Fruit fly (Drosophila melanogaster) whole organism, pupa: Measurements from ENCODE around the gene Akt.

Source experiments
- CG10348 ChIP-seq: fragments of 200-800 bp; sonication (Bioruptor generic); IDR thresholded peaks from 2 replicates; pipeline ENCODE4 v1.3.6; 2022; ENCODE audit warnings: missing biosample characterization, missing genetic modification characterization
- CG12605 ChIP-seq: fragments of 200-800 bp; sonication (Bioruptor generic); IDR thresholded peaks from 2 replicates; pipeline ENCODE4 v1.3.6; 2022; ENCODE audit warnings: missing biosample characterization, missing genetic modification characterization
- CG13204 ChIP-seq: fragments of 200-800 bp; sonication (Bioruptor generic); optimal IDR thresholded peaks from 2 replicates; lab custom pipeline; 2018; ENCODE audit warnings: missing biosample characterization, mild to moderate bottlenecking, missing genetic modification characterization, moderate library complexity
- CG14655 ChIP-seq: fragments of 200-800 bp; sonication (Bioruptor generic); optimal IDR thresholded peaks from 3 replicates; lab custom pipeline; 2017; ENCODE audit warnings: mild to moderate bottlenecking, missing biosample characterization, missing genetic modification reagents, missing genetic modification characterization
- CG15710 ChIP-seq: fragments of 200-800 bp; sonication (Bioruptor generic); optimal IDR thresholded peaks from 2 replicates; lab custom pipeline; 2018; ENCODE audit warnings: missing biosample characterization, mild to moderate bottlenecking, missing genetic modification characterization, moderate library complexity
- CG17806 ChIP-seq: fragments of 200-800 bp; sonication (Bioruptor generic); optimal IDR thresholded peaks from 2 replicates; lab custom pipeline; 2018; ENCODE audit warnings: missing biosample characterization, mild to moderate bottlenecking, missing genetic modification characterization, moderate library complexity
- CG32121 ChIP-seq: fragments of 200-800 bp; sonication (Bioruptor generic); IDR thresholded peaks from 2 replicates; pipeline ENCODE4 v1.3.6; 2022; ENCODE audit warnings: missing biosample characterization, missing genetic modification characterization
- CG34367 ChIP-seq: fragments of 200-800 bp; sonication (Bioruptor generic); optimal IDR thresholded peaks from 2 replicates; lab custom pipeline; 2018; ENCODE audit warnings: missing biosample characterization, mild to moderate bottlenecking, missing genetic modification characterization
- CG4496 ChIP-seq: fragments of 200-800 bp; sonication (Bioruptor generic); IDR thresholded peaks from 3 replicates; pipeline ENCODE4 v1.3.6; 2022; ENCODE audit warnings: missing biosample characterization, missing genetic modification characterization
- CG8159 ChIP-seq: fragments of 200-800 bp; sonication (Bioruptor generic); optimal IDR thresholded peaks from 3 replicates; lab custom pipeline; 2018; ENCODE audit warnings: missing biosample characterization, mild to moderate bottlenecking, missing genetic modification characterization, moderate library complexity
- CG8301 ChIP-seq: fragments of 200-800 bp; sonication (Bioruptor generic); optimal IDR thresholded peaks from 2 replicates; lab custom pipeline; 2018; ENCODE audit warnings: missing biosample characterization, mild to moderate bottlenecking, missing genetic modification characterization
- CG9948 ChIP-seq: fragments of 200-800 bp; sonication (Bioruptor generic); optimal IDR thresholded peaks from 2 replicates; lab custom pipeline; 2018; ENCODE audit warnings: missing biosample characterization, mild to moderate bottlenecking, missing genetic modification characterization, moderate library complexity
- D1 ChIP-seq: fragments of 200-800 bp; sonication (Bioruptor generic); optimal IDR thresholded peaks from 2 replicates; lab custom pipeline; 2018; ENCODE audit warnings: missing biosample characterization, mild to moderate bottlenecking, missing genetic modification characterization, moderate library complexity
- EcR ChIP-seq: fragments of 200-800 bp; sonication (Bioruptor generic); optimal IDR thresholded peaks from 3 replicates; lab custom pipeline; 2019; ENCODE audit warnings: missing biosample characterization, missing genetic modification characterization, mild to moderate bottlenecking, moderate library complexity, missing genetic modification reagents
- Ets98B ChIP-seq: fragments of 200-800 bp; sonication (Bioruptor generic); IDR thresholded peaks from 2 replicates; pipeline ENCODE4 v1.3.6; 2022; ENCODE audit warnings: missing biosample characterization, missing genetic modification characterization
- Pif1A ChIP-seq: fragments of 200-800 bp; sonication (Bioruptor generic); optimal IDR thresholded peaks from 3 replicates; lab custom pipeline; 2016; ENCODE audit warnings: missing biosample characterization, missing genetic modification characterization
- Pif1B ChIP-seq: fragments of 200-800 bp; sonication (Bioruptor generic); optimal IDR thresholded peaks from 3 replicates; lab custom pipeline; 2016; ENCODE audit warnings: missing biosample characterization, missing genetic modification characterization
- Snoo ChIP-seq: fragments of 200-800 bp; sonication (Bioruptor generic); optimal IDR thresholded peaks from 3 replicates; lab custom pipeline; 2017; ENCODE audit warnings: missing biosample characterization, mild to moderate bottlenecking, missing genetic modification characterization, inconsistent platforms
- fd96Ca ChIP-seq: fragments of 200-800 bp; sonication (Bioruptor generic); IDR thresholded peaks from 3 replicates; pipeline ENCODE4 v1.3.6; 2022; ENCODE audit warnings: missing biosample characterization, missing genetic modification characterization
- gl ChIP-seq: fragments of 200-800 bp; sonication (Bioruptor generic); optimal IDR thresholded peaks from 2 replicates; lab custom pipeline; 2018; ENCODE audit warnings: missing biosample characterization, mild to moderate bottlenecking, missing genetic modification characterization
- rn ChIP-seq: fragments of 200-800 bp; sonication (Bioruptor generic); IDR thresholded peaks from 2 replicates; pipeline ENCODE4 v1.3.6; 2022; ENCODE audit warnings: missing biosample characterization, missing genetic modification characterization

The Akt gene

DNA sequence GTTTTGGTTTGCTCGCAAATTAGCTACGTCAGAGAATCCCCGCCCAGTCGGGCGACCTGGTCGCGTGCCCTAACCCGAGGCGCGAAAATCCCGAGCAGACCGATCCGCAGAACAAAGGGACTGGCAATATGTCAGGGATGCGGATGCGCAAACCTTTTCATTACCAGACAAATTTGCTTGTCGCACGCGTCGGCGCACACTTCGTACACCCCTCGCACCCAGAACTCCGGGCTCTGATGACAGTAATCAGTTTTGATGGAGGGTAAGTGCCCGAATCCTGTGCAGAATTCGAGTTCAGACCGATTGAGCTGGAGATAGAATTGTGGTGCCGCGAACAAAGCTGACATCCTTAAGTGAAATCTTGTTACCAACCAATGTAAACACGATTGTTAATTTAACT is 53.3 kb downstream of the Akt start:
- TF ChIP-seq CG8159 (tag; lab: Kevin White, UChicago), result no peak
- TF ChIP-seq CG32121, result peak; percentile 25; the same call in 1 of the 2 replicates

- TF ChIP-seq gl (tag; lab: Kevin White, UChicago) (no peak), Pif1A (GFP tag; lab: Kevin White, UChicago) (no peak), Ets98B (GFP tag; lab: Robert Waterston, UW) (no peak), CG8159 (tag; lab: Kevin White, UChicago) (no peak), CG15710 (tag; lab: Kevin White, UChicago) (no peak), Snoo (tag; lab: Kevin White, UChicago) (no peak), CG17806 (tag; lab: Kevin White, UChicago) (no peak), CG8301 (tag; lab: Kevin White, UChicago) (no peak), CG9948 (tag; lab: Kevin White, UChicago) (no peak), CG32121 (no peak), CG34367 (no peak), CG14655 (no peak), D1 (tag; lab: Kevin White, UChicago) (no peak), CG10348 (no peak), fd96Ca (no peak), rn (GFP tag; lab: Robert Waterston, UW) (no peak), EcR (GFP tag; lab: Kevin White, UChicago) (no peak)
- TF ChIP-seq, all 21 proteins: peak for 0
Measured at dm6 chr3R:16153356-16153905, 54.4 kb downstream of the Akt start.

DNA sequence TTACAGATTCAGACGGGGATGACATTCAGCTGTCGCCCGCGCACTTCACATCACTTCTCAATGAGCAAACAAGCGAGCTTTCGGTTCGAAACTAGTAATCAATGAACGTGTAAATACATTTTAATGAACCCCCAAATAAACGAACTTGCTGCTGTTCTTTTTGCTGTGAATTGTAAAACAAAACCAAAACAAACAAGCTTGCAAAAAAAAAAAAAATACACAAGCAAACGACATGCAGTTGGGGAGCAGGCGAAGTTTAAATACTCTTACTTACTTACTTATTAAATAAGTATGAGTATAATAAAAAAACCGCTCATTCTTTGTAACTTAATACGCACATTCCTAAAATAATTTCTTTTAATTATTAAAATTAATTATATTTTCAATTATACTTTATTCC is 55.2 kb downstream of the Akt start:
- TF ChIP-seq gl (tag; lab: Kevin White, UChicago), result no peak
- TF ChIP-seq EcR (GFP tag; lab: Kevin White, UChicago), result no peak
- TF ChIP-seq Ets98B (GFP tag; lab: Robert Waterston, UW), result peak; percentile 70
- no peak for TF ChIP-seq CG17806 (tag; lab: Kevin White, UChicago)
- TF ChIP-seq CG13204, result no peak
- TF ChIP-seq CG4496 (GFP tag; lab: Robert Waterston, UW), result peak; percentile 86
- no peak for TF ChIP-seq CG10348
- no peak for TF ChIP-seq CG9948 (tag; lab: Kevin White, UChicago)
- no peak for TF ChIP-seq D1 (tag; lab: Kevin White, UChicago)
- TF ChIP-seq CG15710 (tag; lab: Kevin White, UChicago), result peak; percentile 34
- no peak for TF ChIP-seq CG34367
- peak; percentile 80 for TF ChIP-seq CG12605 (GFP tag; lab: Robert Waterston, UW)
- TF ChIP-seq rn (GFP tag; lab: Robert Waterston, UW), result peak; percentile 61
- no peak for TF ChIP-seq Pif1B (GFP tag; lab: Kevin White, UChicago)
- peak; percentile 15 for TF ChIP-seq CG8159 (tag; lab: Kevin White, UChicago)
- TF ChIP-seq Pif1A (GFP tag; lab: Kevin White, UChicago), result peak; percentile 50
- TF ChIP-seq fd96Ca, result 0 out of 3 replicates have a peak, but pooled peaks have one; percentile 21
- TF ChIP-seq CG8301 (tag; lab: Kevin White, UChicago), result no peak
- TF ChIP-seq CG14655, result no peak
- peak; percentile 84 for TF ChIP-seq CG32121
- peak; percentile 67 for TF ChIP-seq Snoo (tag; lab: Kevin White, UChicago)

- TF ChIP-seq CG17806 (tag; lab: Kevin White, UChicago) (no peak), CG9948 (tag; lab: Kevin White, UChicago) (no peak), CG8301 (tag; lab: Kevin White, UChicago) (no peak)
Measured at dm6 chr3R:16154682-16155081, 55.7 kb downstream of the Akt start, which contains the start of gene CG6006. Gene CG6006 (plus strand): TSS chr3R:16154982.
